Fruit fly (Drosophila melanogaster) whole organism, pupa: ENCODE measurements around the gene armi.

Source experiments
- CG10348 ChIP-seq: fragments of 200-800 bp; sonication (Bioruptor generic); IDR thresholded peaks from 2 replicates; pipeline ENCODE4 v1.3.6; 2022; ENCODE audit warnings: missing biosample characterization, missing genetic modification characterization
- CG12605 ChIP-seq: fragments of 200-800 bp; sonication (Bioruptor generic); IDR thresholded peaks from 2 replicates; pipeline ENCODE4 v1.3.6; 2022; ENCODE audit warnings: missing biosample characterization, missing genetic modification characterization
- CG14655 ChIP-seq: fragments of 200-800 bp; sonication (Bioruptor generic); optimal IDR thresholded peaks from 3 replicates; lab custom pipeline; 2017; ENCODE audit warnings: mild to moderate bottlenecking, missing biosample characterization, missing genetic modification reagents, missing genetic modification characterization
- CG4496 ChIP-seq: fragments of 200-800 bp; sonication (Bioruptor generic); IDR thresholded peaks from 3 replicates; pipeline ENCODE4 v1.3.6; 2022; ENCODE audit warnings: missing biosample characterization, missing genetic modification characterization
- CG8159 ChIP-seq: fragments of 200-800 bp; sonication (Bioruptor generic); optimal IDR thresholded peaks from 3 replicates; lab custom pipeline; 2018; ENCODE audit warnings: missing biosample characterization, mild to moderate bottlenecking, missing genetic modification characterization, moderate library complexity
- CG8301 ChIP-seq: fragments of 200-800 bp; sonication (Bioruptor generic); optimal IDR thresholded peaks from 2 replicates; lab custom pipeline; 2018; ENCODE audit warnings: missing biosample characterization, mild to moderate bottlenecking, missing genetic modification characterization
- CG9948 ChIP-seq: fragments of 200-800 bp; sonication (Bioruptor generic); optimal IDR thresholded peaks from 2 replicates; lab custom pipeline; 2018; ENCODE audit warnings: missing biosample characterization, mild to moderate bottlenecking, missing genetic modification characterization, moderate library complexity
- EcR ChIP-seq: fragments of 200-800 bp; sonication (Bioruptor generic); optimal IDR thresholded peaks from 3 replicates; lab custom pipeline; 2019; ENCODE audit warnings: missing biosample characterization, missing genetic modification characterization, mild to moderate bottlenecking, moderate library complexity, missing genetic modification reagents
- Ets98B ChIP-seq: fragments of 200-800 bp; sonication (Bioruptor generic); IDR thresholded peaks from 2 replicates; pipeline ENCODE4 v1.3.6; 2022; ENCODE audit warnings: missing biosample characterization, missing genetic modification characterization
- Pif1A ChIP-seq: fragments of 200-800 bp; sonication (Bioruptor generic); optimal IDR thresholded peaks from 3 replicates; lab custom pipeline; 2016; ENCODE audit warnings: missing biosample characterization, missing genetic modification characterization
- Snoo ChIP-seq: fragments of 200-800 bp; sonication (Bioruptor generic); optimal IDR thresholded peaks from 3 replicates; lab custom pipeline; 2017; ENCODE audit warnings: missing biosample characterization, mild to moderate bottlenecking, missing genetic modification characterization, inconsistent platforms
- rn ChIP-seq: fragments of 200-800 bp; sonication (Bioruptor generic); IDR thresholded peaks from 2 replicates; pipeline ENCODE4 v1.3.6; 2022; ENCODE audit warnings: missing biosample characterization, missing genetic modification characterization

DNA sequence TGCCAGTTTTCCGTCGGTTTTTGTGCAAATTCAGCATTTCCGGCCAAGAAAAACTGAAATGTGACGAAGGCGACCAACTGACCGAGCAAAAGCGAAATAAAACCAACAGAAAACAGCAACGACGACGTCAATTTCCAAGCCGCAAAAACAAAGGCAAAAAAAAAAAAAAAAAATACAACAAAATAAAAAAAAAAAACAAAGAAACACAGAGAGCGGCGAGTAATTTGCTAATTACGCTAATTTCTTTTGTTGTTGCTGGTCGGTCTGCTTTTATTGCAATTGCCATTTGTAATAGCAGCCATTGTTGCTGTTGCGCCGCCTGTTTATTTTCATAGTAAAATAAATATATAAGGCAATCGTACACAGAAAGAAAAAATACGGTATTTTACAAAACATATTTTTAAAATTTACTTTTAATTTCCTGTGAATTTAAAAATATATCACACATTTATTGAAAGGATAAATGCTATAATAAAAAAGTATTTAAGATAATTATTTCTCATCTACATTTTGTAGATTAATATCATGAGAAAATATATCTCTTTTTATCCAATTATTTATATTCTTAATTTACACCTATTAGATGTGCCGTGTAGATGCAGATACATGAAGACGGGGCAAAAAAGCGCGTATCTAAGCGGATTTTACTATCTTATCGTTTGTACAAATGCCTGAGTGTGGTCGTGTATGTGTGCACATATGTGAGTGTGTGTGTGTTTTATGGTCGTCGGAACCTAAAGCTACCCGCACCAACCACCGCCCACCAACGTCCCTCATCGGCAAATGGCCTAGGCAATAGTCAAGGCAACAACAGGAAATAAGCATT lies 24.1 kb upstream of the armi start:
- TF ChIP-seq CG12605 (GFP tag; lab: Robert Waterston, UW) (no peak), Ets98B (peak; percentile 21; the same call in 1 of the 2 replicates), EcR (GFP tag; lab: Kevin White, UChicago) (no peak), rn (GFP tag; lab: Robert Waterston, UW) (no peak), CG8301 (peak; percentile 16), CG10348 (GFP tag; lab: Robert Waterston, UW) (no peak), CG9948 (tag; lab: Kevin White, UChicago) (no peak), CG8159 (tag; lab: Kevin White, UChicago) (peak; percentile 36), CG4496 (peak; percentile 57; the same call in 1 of the 3 replicates), Pif1A (GFP tag; lab: Kevin White, UChicago) (no peak), Snoo (tag; lab: Kevin White, UChicago) (peak; percentile 32), CG14655 (peak; percentile 34)
